Worm (Caenorhabditis elegans) whole organism, early embryonic: ENCODE measurements around the gene ceh-27.

ENCODE experiments used
- B0310.2 ChIP-seq: sonication (generic microtip); optimal IDR thresholded peaks from 2 replicates; lab custom pipeline; 2016; ENCODE audit warnings: mild to moderate bottlenecking, missing genetic modification characterization, missing compliant biosample characterization
- F13C5.2 ChIP-seq: sonication (generic microtip); optimal IDR thresholded peaks from 2 replicates; lab custom pipeline; 2017; ENCODE audit warnings: mild to moderate bottlenecking, missing genetic modification characterization, inconsistent platforms, missing compliant biosample characterization
- aly-1 ChIP-seq: sonication (generic microtip); optimal IDR thresholded peaks from 2 replicates; lab custom pipeline; 2016; ENCODE audit warnings: missing genetic modification characterization, missing compliant biosample characterization
- ama-1 ChIP-seq: fragments of 150-350 bp; optimal IDR thresholded peaks from 2 replicates; lab custom pipeline; 2014
- ceh-13 ChIP-seq: fragments of 200-800 bp; sonication (Bioruptor generic); optimal IDR thresholded peaks from 2 replicates; lab custom pipeline; 2018; ENCODE audit warnings: mild to moderate bottlenecking, missing genetic modification characterization, missing compliant biosample characterization
- ceh-36 ChIP-seq: sonication (generic microtip); optimal IDR thresholded peaks from 2 replicates; lab custom pipeline; 2016; ENCODE audit warnings: missing genetic modification characterization, inconsistent platforms, missing compliant biosample characterization
- ets-7 ChIP-seq: sonication (generic microtip); optimal IDR thresholded peaks from 2 replicates; lab custom pipeline; 2016; ENCODE audit warnings: missing genotype, missing genetic modification characterization, missing compliant biosample characterization
- flt-1 ChIP-seq: fragments of 200-800 bp; sonication (Bioruptor generic); IDR thresholded peaks from 2 replicates; pipeline ENCODE4 v1.3.6; 2022; ENCODE audit warnings: missing genetic modification characterization, missing compliant biosample characterization
- hmbx-1 ChIP-seq: sonication (generic microtip); optimal IDR thresholded peaks from 2 replicates; lab custom pipeline; 2016; ENCODE audit warnings: mild to moderate bottlenecking, missing genetic modification characterization, missing compliant biosample characterization
- hmg-4 ChIP-seq: fragments of 200-800 bp; sonication (Bioruptor generic); optimal IDR thresholded peaks from 2 replicates; lab custom pipeline; 2018; ENCODE audit warnings: mild to moderate bottlenecking, missing genetic modification characterization, missing compliant biosample characterization
- hnd-1 ChIP-seq: sonication (generic microtip); optimal IDR thresholded peaks from 2 replicates; lab custom pipeline; 2016; ENCODE audit warnings: missing genetic modification characterization, missing compliant biosample characterization
- pes-1 ChIP-seq: fragments of 200-800 bp; sonication (Bioruptor generic); IDR thresholded peaks from 2 replicates; pipeline ENCODE4 v1.3.6; 2022; ENCODE audit warnings: missing genetic modification reagents, missing genetic modification characterization, missing compliant biosample characterization
- scrt-1 ChIP-seq: fragments of 200-800 bp; sonication (Bioruptor generic); IDR thresholded peaks from 2 replicates; pipeline ENCODE4 v1.3.6; 2022; ENCODE audit warnings: missing genetic modification characterization, missing compliant biosample characterization
- sea-1 ChIP-seq: fragments of 200-800 bp; sonication (Bioruptor generic); conservative IDR thresholded peaks from 2 replicates; pipeline ENCODE4 v1.3.6; 2022; ENCODE audit warnings: missing genetic modification characterization, missing compliant biosample characterization
- tbx-11 ChIP-seq: fragments of 200-800 bp; sonication (Bioruptor generic); IDR thresholded peaks from 2 replicates; pipeline ENCODE4 v1.3.6; 2022; ENCODE audit warnings: missing genetic modification characterization, missing compliant biosample characterization
- tbx-37 ChIP-seq: fragments of 200-800 bp; sonication (Bioruptor generic); conservative IDR thresholded peaks from 2 replicates; pipeline ENCODE4 v1.3.6; 2022; ENCODE audit warnings: missing genetic modification reagents, missing genetic modification characterization, missing compliant biosample characterization
- tra-4 ChIP-seq: sonication (generic microtip); optimal IDR thresholded peaks from 2 replicates; lab custom pipeline; 2017; ENCODE audit warnings: missing genetic modification characterization, missing compliant biosample characterization

ceh-27 gene

ce11 chrV:11649254-11649653 lies 15.6 kb downstream of the ceh-27 start:
- TF ChIP-seq hmbx-1 (tag; lab: Kevin White, UChicago) = no peak
- TF ChIP-seq hmg-4 (GFP tag; lab: Kevin White, UChicago) = no peak
- TF ChIP-seq sea-1 (GFP tag; lab: Robert Waterston, UW) = no peak
- no peak for TF ChIP-seq ama-1 (lab: Kevin White, UChicago)
- TF ChIP-seq scrt-1 (GFP tag; lab: Robert Waterston, UW) = no peak

ce11 chrV:11648435-11648834 lies 16.5 kb downstream of the ceh-27 start:
- no peak for TF ChIP-seq scrt-1 (GFP tag; lab: Robert Waterston, UW)
- no peak for TF ChIP-seq ceh-36
- TF ChIP-seq pes-1 = no peak
- no peak for TF ChIP-seq ceh-13
- no peak for TF ChIP-seq hmbx-1 (tag; lab: Kevin White, UChicago)
- TF ChIP-seq tra-4 = no peak

ce11 chrV:11647821-11648220 lies 17.1 kb downstream of the ceh-27 start:
- TF ChIP-seq aly-1 (no peak), F13C5.2 (tag; lab: Kevin White, UChicago) (no peak), sea-1 (GFP tag; lab: Robert Waterston, UW) (no peak), ceh-13 (no peak), B0310.2 (tag; lab: Kevin White, UChicago) (no peak), hmbx-1 (tag; lab: Kevin White, UChicago) (no peak), flt-1 (GFP tag; lab: Robert Waterston, UW) (no peak), scrt-1 (GFP tag; lab: Robert Waterston, UW) (no peak), tbx-11 (GFP tag; lab: Robert Waterston, UW) (no peak), pes-1 (no peak)

- TF ChIP-seq pes-1 (no peak), tbx-11 (GFP tag; lab: Robert Waterston, UW) (no peak), scrt-1 (GFP tag; lab: Robert Waterston, UW) (no peak), ets-7 (no peak), hnd-1 (no peak), B0310.2 (tag; lab: Kevin White, UChicago) (no peak), tbx-37 (GFP tag; lab: Robert Waterston, UW) (no peak), ama-1 (lab: Kevin White, UChicago) (no peak), hmbx-1 (tag; lab: Kevin White, UChicago) (no peak), aly-1 (no peak)
These were observed 19.7 kb downstream of the ceh-27 start, which contains the start of gene skp-1 for ce11 chrV:11645244-11645643. Gene skp-1 (plus strand): TSS chrV:11645481.

ce11 chrV:11644166-11644565 lies 20.7 kb downstream of the ceh-27 start, which contains the start of gene bir-1:
Gene bir-1 (plus strand): TSS chrV:11644477.
- TF ChIP-seq hnd-1 = no peak
- no peak for TF ChIP-seq ceh-36
- TF ChIP-seq sea-1 (GFP tag; lab: Robert Waterston, UW) = no peak
- no peak for TF ChIP-seq tra-4
- TF ChIP-seq pes-1 = 0 out of 2 replicates have a peak, but pooled peaks have one; percentile 48
- TF ChIP-seq B0310.2 (tag; lab: Kevin White, UChicago) = no peak
- no peak for TF ChIP-seq hmg-4 (GFP tag; lab: Kevin White, UChicago)
- no peak for TF ChIP-seq ets-7
- TF ChIP-seq tbx-11 (GFP tag; lab: Robert Waterston, UW) = no peak
- peak; percentile 77 for TF ChIP-seq tbx-37 (GFP tag; lab: Robert Waterston, UW)
- no peak for TF ChIP-seq scrt-1 (GFP tag; lab: Robert Waterston, UW)
- TF ChIP-seq F13C5.2 (tag; lab: Kevin White, UChicago) = no peak
- TF ChIP-seq flt-1 (GFP tag; lab: Robert Waterston, UW) = no peak
- no peak for TF ChIP-seq hmbx-1 (tag; lab: Kevin White, UChicago)

DNA sequence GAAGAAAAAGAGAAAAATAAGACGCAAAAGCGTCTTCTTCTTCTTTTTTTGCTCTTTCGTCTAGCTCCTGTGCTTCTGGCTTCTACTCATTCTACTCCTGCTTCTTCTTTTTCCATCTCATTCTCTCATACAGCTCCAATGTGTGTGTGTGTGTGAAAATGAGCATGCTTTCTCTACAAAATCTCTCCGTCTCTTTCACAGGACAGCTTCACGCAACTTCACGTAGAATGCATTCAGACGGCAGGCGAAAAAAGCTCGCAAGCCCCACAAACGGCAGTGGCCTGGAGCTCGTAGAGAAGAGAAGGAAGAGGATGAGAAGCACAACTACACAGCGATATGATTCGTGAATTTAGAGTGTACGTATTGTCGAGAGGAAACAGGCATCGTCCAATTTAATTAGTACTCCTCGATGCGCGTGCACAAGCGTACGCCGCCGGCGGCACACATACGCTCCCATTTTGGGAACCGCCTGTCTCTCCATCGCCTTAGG lies 23.6 kb downstream of the ceh-27 start:
- TF ChIP-seq tbx-37 (GFP tag; lab: Robert Waterston, UW) (no peak), hmbx-1 (tag; lab: Kevin White, UChicago) (no peak), tbx-11 (GFP tag; lab: Robert Waterston, UW) (no peak), flt-1 (GFP tag; lab: Robert Waterston, UW) (no peak), ceh-36 (no peak), tra-4 (no peak), F13C5.2 (tag; lab: Kevin White, UChicago) (no peak), B0310.2 (tag; lab: Kevin White, UChicago) (no peak), ets-7 (no peak), scrt-1 (GFP tag; lab: Robert Waterston, UW) (no peak), hnd-1 (no peak), ceh-13 (no peak), ama-1 (lab: Kevin White, UChicago) (no peak), hmg-4 (GFP tag; lab: Kevin White, UChicago) (no peak), pes-1 (no peak), aly-1 (no peak)

ce11 chrV:11638634-11639117 lies 26.2 kb downstream of the ceh-27 start:
- peak; percentile 15 for TF ChIP-seq ceh-36
- no peak for TF ChIP-seq ama-1 (lab: Kevin White, UChicago)
- no peak for TF ChIP-seq ets-7
- no peak for TF ChIP-seq hmg-4 (GFP tag; lab: Kevin White, UChicago)
- no peak for TF ChIP-seq hnd-1

DNA sequence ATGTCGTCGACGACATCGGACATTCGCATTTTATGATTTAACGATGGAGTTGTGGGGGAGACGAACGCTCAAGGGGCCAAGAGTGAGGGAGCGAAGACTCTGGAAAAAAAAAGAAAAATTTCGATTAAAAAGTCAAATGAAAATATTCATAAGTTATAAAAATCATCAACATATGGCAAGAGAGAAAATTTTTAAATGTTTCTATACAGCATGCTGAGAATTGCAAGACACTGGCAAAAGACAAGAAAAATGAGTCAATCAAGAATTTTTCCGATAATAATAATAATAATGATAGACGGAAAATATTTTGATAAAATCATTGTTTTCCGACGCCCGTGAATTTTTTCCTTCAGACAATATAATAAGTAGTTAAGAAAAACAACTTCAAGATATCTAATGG lies 27.7 kb downstream of the ceh-27 start, which contains the start of gene sipa-1:
Gene sipa-1 (minus strand): TSS at position 101 of the 400 bp plus-strand sequence.
- no peak for TF ChIP-seq aly-1
- no peak for TF ChIP-seq tra-4
- TF ChIP-seq hmbx-1 (tag; lab: Kevin White, UChicago) = no peak
- no peak for TF ChIP-seq hnd-1
- no peak for TF ChIP-seq tbx-11 (GFP tag; lab: Robert Waterston, UW)
- no peak for TF ChIP-seq ets-7
- no peak for TF ChIP-seq ceh-13
- no peak for TF ChIP-seq hmg-4 (GFP tag; lab: Kevin White, UChicago)
- TF ChIP-seq pes-1 = no peak
- TF ChIP-seq sea-1 (GFP tag; lab: Robert Waterston, UW) = no peak
- no peak for TF ChIP-seq scrt-1 (GFP tag; lab: Robert Waterston, UW)
